Worm (Caenorhabditis elegans) whole organism, mixed stage, embryonic: ENCODE data around the gene Y39E4B.11.

Source experiments
- M03D4.4 ChIP-seq: sonication (generic microtip); optimal IDR thresholded peaks from 2 replicates; lab custom pipeline; 2017; ENCODE audit warnings: mild to moderate bottlenecking, missing genetic modification characterization, missing compliant biosample characterization
- bed-3 ChIP-seq: fragments of 200-800 bp; sonication (Bioruptor generic); optimal IDR thresholded peaks from 3 replicates; lab custom pipeline; 2018; ENCODE audit warnings: mild to moderate bottlenecking, missing genetic modification characterization, moderate library complexity, missing compliant biosample characterization
- blmp-1 ChIP-seq: fragments of 150-350 bp; optimal IDR thresholded peaks from 2 replicates; lab custom pipeline; 2014; ENCODE audit warnings: missing biosample characterization, missing genetic modification characterization
- ceh-39 ChIP-seq: fragments of 150-350 bp; optimal IDR thresholded peaks from 2 replicates; lab custom pipeline; 2014; ENCODE audit warnings: missing biosample characterization, missing genetic modification characterization
- ceh-83 ChIP-seq: fragments of 200-800 bp; sonication (Bioruptor generic); optimal IDR thresholded peaks from 2 replicates; lab custom pipeline; 2018; ENCODE audit warnings: mild to moderate bottlenecking, missing genetic modification characterization, missing compliant biosample characterization
- ces-1 ChIP-seq: fragments of 150-350 bp; optimal IDR thresholded peaks from 2 replicates; lab custom pipeline; 2014; ENCODE audit warnings: missing biosample characterization, missing genetic modification reagents, missing genetic modification characterization
- cnd-1 ChIP-seq: fragments of 200-800 bp; sonication (Bioruptor generic); optimal IDR thresholded peaks from 2 replicates; lab custom pipeline; 2018; ENCODE audit warnings: mild to moderate bottlenecking, missing genetic modification characterization, missing compliant biosample characterization
- elt-1 ChIP-seq: sonication (generic microtip); optimal IDR thresholded peaks from 2 replicates; lab custom pipeline; 2017; ENCODE audit warnings: missing genetic modification characterization, mild to moderate bottlenecking, missing compliant biosample characterization, antibody characterized with exemption, moderate library complexity, borderline replicate concordance; ENCODE audit not compliant: insufficient read depth
- elt-3 ChIP-seq: fragments of 150-350 bp; optimal IDR thresholded peaks from 2 replicates; lab custom pipeline; 2014; ENCODE audit warnings: missing biosample characterization, missing genetic modification characterization
- flh-1 ChIP-seq: fragments of 200-800 bp; sonication (Bioruptor generic); optimal IDR thresholded peaks from 2 replicates; lab custom pipeline; 2018; ENCODE audit warnings: mild to moderate bottlenecking, missing genetic modification characterization, moderate library complexity, missing compliant biosample characterization
- ham-2 ChIP-seq: fragments of 200-800 bp; sonication (Bioruptor generic); optimal IDR thresholded peaks from 2 replicates; lab custom pipeline; 2018; ENCODE audit warnings: mild to moderate bottlenecking, missing genetic modification characterization, missing compliant biosample characterization
- hlh-1 ChIP-seq: fragments of 150-350 bp; optimal IDR thresholded peaks from 2 replicates; lab custom pipeline; 2014; ENCODE audit warnings: missing biosample characterization, missing genetic modification reagents, missing genetic modification characterization
- lin-13 ChIP-seq: fragments of 150-350 bp; optimal IDR thresholded peaks from 2 replicates; lab custom pipeline; 2014; ENCODE audit warnings: missing biosample characterization, missing genetic modification characterization
- lin-32 ChIP-seq: fragments of 200-800 bp; sonication (Bioruptor generic); optimal IDR thresholded peaks from 2 replicates; lab custom pipeline; 2018; ENCODE audit warnings: mild to moderate bottlenecking, missing genetic modification characterization, missing compliant biosample characterization
- lsy-2 ChIP-seq: fragments of 150-350 bp; optimal IDR thresholded peaks from 2 replicates; lab custom pipeline; 2014; ENCODE audit warnings: missing biosample characterization, missing genetic modification characterization
- mab-5 ChIP-seq: fragments of 150-350 bp; optimal IDR thresholded peaks from 2 replicates; lab custom pipeline; 2014; ENCODE audit warnings: missing biosample characterization, missing genetic modification characterization
- mep-1 ChIP-seq: fragments of 150-350 bp; optimal IDR thresholded peaks from 2 replicates; lab custom pipeline; 2017; ENCODE audit warnings: missing biosample characterization, missing genetic modification reagents, missing genetic modification characterization, inconsistent platforms
- mls-2 ChIP-seq: sonication (generic microtip); optimal IDR thresholded peaks from 2 replicates; lab custom pipeline; 2016; ENCODE audit warnings: mild to moderate bottlenecking, missing genetic modification characterization, moderate library complexity, missing compliant biosample characterization
- nhr-12 ChIP-seq: fragments of 150-350 bp; optimal IDR thresholded peaks from 2 replicates; lab custom pipeline; 2014; ENCODE audit warnings: missing biosample characterization, missing genetic modification characterization
- nhr-2 ChIP-seq: fragments of 150-350 bp; optimal IDR thresholded peaks from 2 replicates; lab custom pipeline; 2014; ENCODE audit warnings: missing biosample characterization, missing genetic modification characterization
- nhr-237 ChIP-seq: fragments of 150-350 bp; optimal IDR thresholded peaks from 2 replicates; lab custom pipeline; 2014; ENCODE audit warnings: missing biosample characterization, missing genetic modification characterization
- nhr-28 ChIP-seq: fragments of 150-350 bp; optimal IDR thresholded peaks from 2 replicates; lab custom pipeline; 2014; ENCODE audit warnings: missing biosample characterization, missing genetic modification characterization
- nhr-76 ChIP-seq: sonication (generic microtip); optimal IDR thresholded peaks from 2 replicates; lab custom pipeline; 2017; ENCODE audit warnings: missing biosample characterization, missing genetic modification characterization
- pha-4 ChIP-seq: fragments of 150-350 bp; optimal IDR thresholded peaks from 2 replicates; lab custom pipeline; 2018; ENCODE audit warnings: missing biosample characterization, missing genetic modification reagents, missing genetic modification characterization
- sem-2 ChIP-seq: fragments of 200-800 bp; sonication (Bioruptor generic); optimal IDR thresholded peaks from 2 replicates; lab custom pipeline; 2018; ENCODE audit warnings: mild to moderate bottlenecking, missing genetic modification characterization, missing compliant biosample characterization
- snpc-4 ChIP-seq: fragments of 150-350 bp; optimal IDR thresholded peaks from 2 replicates; lab custom pipeline; 2014; ENCODE audit warnings: missing biosample characterization, missing genetic modification characterization
- sptf-1 ChIP-seq: sonication (generic microtip); optimal IDR thresholded peaks from 2 replicates; lab custom pipeline; 2017; ENCODE audit warnings: mild to moderate bottlenecking, missing genetic modification characterization, moderate library complexity, missing compliant biosample characterization
- unc-120 ChIP-seq: sonication (generic microtip); optimal IDR thresholded peaks from 2 replicates; lab custom pipeline; 2017; ENCODE audit warnings: missing genetic modification characterization, missing compliant biosample characterization; ENCODE audit not compliant: poor library complexity, severe bottlenecking
- unc-39 ChIP-seq: fragments of 150-350 bp; optimal IDR thresholded peaks from 2 replicates; lab custom pipeline; 2014; ENCODE audit warnings: missing biosample characterization, missing genetic modification characterization
- unc-62 ChIP-seq: fragments of 150-350 bp; optimal IDR thresholded peaks from 2 replicates; lab custom pipeline; 2014; ENCODE audit warnings: missing biosample characterization, missing genetic modification reagents, missing genetic modification characterization
- zip-8 ChIP-seq: fragments of 150-350 bp; optimal IDR thresholded peaks from 2 replicates; lab custom pipeline; 2014; ENCODE audit warnings: missing biosample characterization, missing genetic modification characterization
- ztf-11 ChIP-seq: fragments of 150-350 bp; optimal IDR thresholded peaks from 2 replicates; lab custom pipeline; 2014; ENCODE audit warnings: missing biosample characterization, missing genetic modification characterization

Y39E4B.11 gene

ce11 chrIII:13173687-13174086, 31.1 kb upstream of the Y39E4B.11 start:
- no peak for TF ChIP-seq lin-13
- TF ChIP-seq lin-32 (GFP tag; lab: Kevin White, UChicago), result no peak

ce11 chrIII:13176876-13177275, 27.9 kb upstream of the Y39E4B.11 start:
- TF ChIP-seq snpc-4 (tag; lab: Kevin White, UChicago) (no peak), zip-8 (tag; lab: Kevin White, UChicago) (peak; percentile 50), nhr-12 (tag; lab: Kevin White, UChicago) (no peak), blmp-1 (no peak)

- TF ChIP-seq elt-3 (no peak), ham-2 (GFP tag; lab: Kevin White, UChicago) (peak; percentile 99), pha-4 (tag; lab: Kevin White, UChicago) (peak; percentile 52), lsy-2 (tag; lab: Kevin White, UChicago) (peak; percentile 69), lin-13 (peak; percentile 26), blmp-1 (peak; percentile 49), unc-62 (GFP tag; lab: Kevin White, UChicago) (peak; percentile 45), nhr-28 (tag; lab: Kevin White, UChicago) (no peak), mep-1 (tag; lab: Kevin White, UChicago) (peak; percentile 34), nhr-12 (tag; lab: Kevin White, UChicago) (no peak), nhr-237 (tag; lab: Kevin White, UChicago) (peak; percentile 64), ces-1 (GFP tag; lab: Kevin White, UChicago) (peak; percentile 36)
- TF ChIP-seq, all 35 proteins: peak for 9
These were observed 22.8 kb upstream of the Y39E4B.11 start for ce11 chrIII:13182003-13182402.

- TF ChIP-seq mls-2 (tag; lab: Kevin White, UChicago), result no peak
- no peak for TF ChIP-seq ztf-11 (tag; lab: Kevin White, UChicago)
These were observed 17.7 kb upstream of the Y39E4B.11 start, which contains the start of gene gly-5 for ce11 chrIII:13187090-13187489. Gene gly-5, plus strand, starts transcription at chrIII:13187390.

ce11 chrIII:13187773-13188172, 17.0 kb upstream of the Y39E4B.11 start:
- no peak for TF ChIP-seq ceh-39
- TF ChIP-seq lin-32 (GFP tag; lab: Kevin White, UChicago), result peak; percentile 57
- TF ChIP-seq ceh-83 (GFP tag; lab: Kevin White, UChicago), result no peak
- peak; percentile 22 for TF ChIP-seq lin-13
- TF ChIP-seq unc-120 (tag; lab: Kevin White, UChicago), result peak; percentile 30
- no peak for TF ChIP-seq bed-3 (GFP tag; lab: Kevin White, UChicago)
- peak; percentile 17 for TF ChIP-seq sptf-1 (tag; lab: Kevin White, UChicago)
- TF ChIP-seq pha-4 (tag; lab: Kevin White, UChicago), result no peak

ce11 chrIII:13201079-13201478, 3.7 kb upstream of the Y39E4B.11 start:
- no peak for TF ChIP-seq flh-1 (GFP tag; lab: Kevin White, UChicago)
- no peak for TF ChIP-seq M03D4.4 (tag; lab: Kevin White, UChicago)
- TF ChIP-seq elt-3, result no peak
- no peak for TF ChIP-seq mab-5 (tag; lab: Kevin White, UChicago)
- TF ChIP-seq hlh-1 (tag; lab: Kevin White, UChicago), result no peak
- no peak for TF ChIP-seq pha-4 (tag; lab: Kevin White, UChicago)
- no peak for TF ChIP-seq nhr-76 (tag; lab: Kevin White, UChicago)
- TF ChIP-seq nhr-28 (tag; lab: Kevin White, UChicago), result no peak
- TF ChIP-seq mls-2 (tag; lab: Kevin White, UChicago), result no peak

ce11 chrIII:13201901-13202300, 2.9 kb upstream of the Y39E4B.11 start:
- TF ChIP-seq bed-3 (GFP tag; lab: Kevin White, UChicago) (no peak), ceh-83 (GFP tag; lab: Kevin White, UChicago) (no peak), unc-39 (tag; lab: Kevin White, UChicago) (no peak), cnd-1 (tag; lab: Kevin White, UChicago) (no peak), nhr-237 (tag; lab: Kevin White, UChicago) (no peak), blmp-1 (no peak), mab-5 (tag; lab: Kevin White, UChicago) (no peak), elt-3 (no peak), ztf-11 (tag; lab: Kevin White, UChicago) (no peak), sem-2 (no peak), elt-1 (tag; lab: Kevin White, UChicago) (no peak), nhr-2 (tag; lab: Kevin White, UChicago) (no peak), nhr-28 (tag; lab: Kevin White, UChicago) (no peak), unc-120 (tag; lab: Kevin White, UChicago) (no peak)
- TF ChIP-seq, all 35 proteins: peak for 0
